Worm (Caenorhabditis elegans) whole organism, early embryonic: ENCODE measurements around the gene ZK177.9.
"Not testable (repeated sequence)": the region's sequence is repeated elsewhere in the genome, so short reads cannot be mapped to it uniquely, and the experiment has no call there.

Experiments
- B0310.2 ChIP-seq: sonication (generic microtip); optimal IDR thresholded peaks from 2 replicates; lab custom pipeline; 2016; ENCODE audit warnings: mild to moderate bottlenecking, missing genetic modification characterization, missing compliant biosample characterization
- F13C5.2 ChIP-seq: sonication (generic microtip); optimal IDR thresholded peaks from 2 replicates; lab custom pipeline; 2017; ENCODE audit warnings: mild to moderate bottlenecking, missing genetic modification characterization, inconsistent platforms, missing compliant biosample characterization
- aly-1 ChIP-seq: sonication (generic microtip); optimal IDR thresholded peaks from 2 replicates; lab custom pipeline; 2016; ENCODE audit warnings: missing genetic modification characterization, missing compliant biosample characterization
- ama-1 ChIP-seq: fragments of 150-350 bp; optimal IDR thresholded peaks from 2 replicates; lab custom pipeline; 2014
- ceh-13 ChIP-seq: fragments of 200-800 bp; sonication (Bioruptor generic); optimal IDR thresholded peaks from 2 replicates; lab custom pipeline; 2018; ENCODE audit warnings: mild to moderate bottlenecking, missing genetic modification characterization, missing compliant biosample characterization
- ceh-36 ChIP-seq: sonication (generic microtip); optimal IDR thresholded peaks from 2 replicates; lab custom pipeline; 2016; ENCODE audit warnings: missing genetic modification characterization, inconsistent platforms, missing compliant biosample characterization
- ets-7 ChIP-seq: sonication (generic microtip); optimal IDR thresholded peaks from 2 replicates; lab custom pipeline; 2016; ENCODE audit warnings: missing genotype, missing genetic modification characterization, missing compliant biosample characterization
- flt-1 ChIP-seq: fragments of 200-800 bp; sonication (Bioruptor generic); IDR thresholded peaks from 2 replicates; pipeline ENCODE4 v1.3.6; 2022; ENCODE audit warnings: missing genetic modification characterization, missing compliant biosample characterization
- hmbx-1 ChIP-seq: sonication (generic microtip); optimal IDR thresholded peaks from 2 replicates; lab custom pipeline; 2016; ENCODE audit warnings: mild to moderate bottlenecking, missing genetic modification characterization, missing compliant biosample characterization
- hmg-4 ChIP-seq: fragments of 200-800 bp; sonication (Bioruptor generic); optimal IDR thresholded peaks from 2 replicates; lab custom pipeline; 2018; ENCODE audit warnings: mild to moderate bottlenecking, missing genetic modification characterization, missing compliant biosample characterization
- hnd-1 ChIP-seq: sonication (generic microtip); optimal IDR thresholded peaks from 2 replicates; lab custom pipeline; 2016; ENCODE audit warnings: missing genetic modification characterization, missing compliant biosample characterization
- pes-1 ChIP-seq: fragments of 200-800 bp; sonication (Bioruptor generic); IDR thresholded peaks from 2 replicates; pipeline ENCODE4 v1.3.6; 2022; ENCODE audit warnings: missing genetic modification reagents, missing genetic modification characterization, missing compliant biosample characterization
- scrt-1 ChIP-seq: fragments of 200-800 bp; sonication (Bioruptor generic); IDR thresholded peaks from 2 replicates; pipeline ENCODE4 v1.3.6; 2022; ENCODE audit warnings: missing genetic modification characterization, missing compliant biosample characterization
- sea-1 ChIP-seq: fragments of 200-800 bp; sonication (Bioruptor generic); conservative IDR thresholded peaks from 2 replicates; pipeline ENCODE4 v1.3.6; 2022; ENCODE audit warnings: missing genetic modification characterization, missing compliant biosample characterization
- tbx-11 ChIP-seq: fragments of 200-800 bp; sonication (Bioruptor generic); IDR thresholded peaks from 2 replicates; pipeline ENCODE4 v1.3.6; 2022; ENCODE audit warnings: missing genetic modification characterization, missing compliant biosample characterization
- tbx-37 ChIP-seq: fragments of 200-800 bp; sonication (Bioruptor generic); conservative IDR thresholded peaks from 2 replicates; pipeline ENCODE4 v1.3.6; 2022; ENCODE audit warnings: missing genetic modification reagents, missing genetic modification characterization, missing compliant biosample characterization
- tra-4 ChIP-seq: sonication (generic microtip); optimal IDR thresholded peaks from 2 replicates; lab custom pipeline; 2017; ENCODE audit warnings: missing genetic modification characterization, missing compliant biosample characterization

The ZK177.9 gene

ce11 chrII:5543476-5544144 lies 26.1 kb upstream of the ZK177.9 start:
- peak; percentile 77 for TF ChIP-seq ets-7 (tag; lab: Kevin White, UChicago)
- peak; percentile 95 for TF ChIP-seq F13C5.2
- peak; percentile 78 for TF ChIP-seq scrt-1
- peak; percentile 30 for TF ChIP-seq ceh-13
- TF ChIP-seq pes-1: peak; percentile 78
- TF ChIP-seq tbx-37: peak; percentile 59
- peak; percentile 91 for TF ChIP-seq B0310.2 (tag; lab: Kevin White, UChicago)
- TF ChIP-seq aly-1: no peak
- peak; percentile 100 for TF ChIP-seq ama-1 (lab: Kevin White, UChicago)
- TF ChIP-seq hmg-4 (GFP tag; lab: Kevin White, UChicago): peak; percentile 90
- TF ChIP-seq sea-1 (GFP tag; lab: Robert Waterston, UW): peak; percentile 90
- peak; percentile 85 for TF ChIP-seq ceh-36 (tag; lab: Kevin White, UChicago)
- peak; percentile 60; the same call in 1 of the 2 replicates for TF ChIP-seq flt-1
- peak; percentile 83 for TF ChIP-seq hmbx-1 (tag; lab: Kevin White, UChicago)
- TF ChIP-seq hnd-1: peak; percentile 59
- TF ChIP-seq tbx-11 (GFP tag; lab: Robert Waterston, UW): peak; percentile 85
- TF ChIP-seq tra-4 (tag; lab: Kevin White, UChicago): peak; percentile 88

DNA sequence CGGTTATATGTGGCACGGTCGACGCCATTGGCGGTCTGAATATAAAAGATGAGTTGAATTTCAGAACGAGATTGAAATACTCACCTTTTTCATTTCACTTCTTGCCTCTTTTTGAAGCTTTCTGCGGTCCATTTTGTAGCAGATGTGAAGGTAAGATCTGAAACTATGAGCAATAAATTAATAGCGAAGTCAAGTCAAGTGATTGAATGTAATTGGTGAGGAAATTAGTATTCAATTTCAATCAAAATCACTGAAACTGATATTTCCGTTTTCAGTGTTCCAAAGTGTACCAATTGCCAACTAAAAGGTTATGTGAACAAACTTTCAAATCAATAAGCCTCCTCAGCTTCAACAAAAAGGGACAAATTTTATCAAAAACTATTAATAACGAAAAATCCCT lies 24.1 kb upstream of the ZK177.9 start, which contains the start of gene C17C3.24:
Gene C17C3.24 (minus strand): TSS at position 101 of the 400 bp plus-strand sequence.
- no peak for TF ChIP-seq tbx-37
- TF ChIP-seq flt-1: no peak
- TF ChIP-seq hmbx-1 (tag; lab: Kevin White, UChicago): no peak
- TF ChIP-seq ceh-36 (tag; lab: Kevin White, UChicago): no peak
- TF ChIP-seq ets-7 (tag; lab: Kevin White, UChicago): no peak
- no peak for TF ChIP-seq sea-1 (GFP tag; lab: Robert Waterston, UW)
- no peak for TF ChIP-seq tbx-11 (GFP tag; lab: Robert Waterston, UW)
- TF ChIP-seq pes-1: no peak
- TF ChIP-seq scrt-1: no peak
- no peak for TF ChIP-seq hmg-4 (GFP tag; lab: Kevin White, UChicago)
- no peak for TF ChIP-seq tra-4 (tag; lab: Kevin White, UChicago)
- no peak for TF ChIP-seq F13C5.2
- TF ChIP-seq B0310.2 (tag; lab: Kevin White, UChicago): no peak
- no peak for TF ChIP-seq ceh-13
- no peak for TF ChIP-seq hnd-1
- no peak for TF ChIP-seq aly-1
- no peak for TF ChIP-seq ama-1 (lab: Kevin White, UChicago)

ce11 chrII:5540113-5540512 lies 22.6 kb upstream of the ZK177.9 start, which contains the start of gene hlh-27:
hlh-27 (minus strand) TSS chrII:5540213.
- TF ChIP-seq B0310.2 (tag; lab: Kevin White, UChicago); pes-1; tra-4 (tag; lab: Kevin White, UChicago): not testable (repeated sequence)

DNA sequence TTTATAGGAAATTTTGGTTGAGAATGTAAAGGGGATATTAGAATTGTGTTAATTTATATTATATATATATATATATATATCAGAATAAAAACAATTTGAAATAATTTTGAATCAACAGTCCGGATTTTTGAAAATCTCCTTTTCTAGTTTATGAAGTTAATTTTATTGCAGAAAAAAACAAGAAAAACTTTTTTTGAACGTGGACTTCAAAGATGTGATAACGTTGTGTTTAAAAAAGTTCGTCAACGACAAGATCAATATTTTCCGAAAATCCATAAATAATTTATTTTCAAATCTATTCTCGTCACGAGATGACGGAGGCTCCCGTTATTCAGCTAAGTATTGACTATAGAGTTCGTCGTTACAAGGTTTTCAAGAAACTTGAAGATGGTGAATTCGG lies 20.0 kb upstream of the ZK177.9 start, which contains the start of gene C17C3.11:
Gene C17C3.11 (plus strand): TSS at position 301 of the 400 bp plus-strand sequence.
- TF ChIP-seq pes-1: no peak
- TF ChIP-seq flt-1: no peak
- TF ChIP-seq hnd-1: no peak

DNA sequence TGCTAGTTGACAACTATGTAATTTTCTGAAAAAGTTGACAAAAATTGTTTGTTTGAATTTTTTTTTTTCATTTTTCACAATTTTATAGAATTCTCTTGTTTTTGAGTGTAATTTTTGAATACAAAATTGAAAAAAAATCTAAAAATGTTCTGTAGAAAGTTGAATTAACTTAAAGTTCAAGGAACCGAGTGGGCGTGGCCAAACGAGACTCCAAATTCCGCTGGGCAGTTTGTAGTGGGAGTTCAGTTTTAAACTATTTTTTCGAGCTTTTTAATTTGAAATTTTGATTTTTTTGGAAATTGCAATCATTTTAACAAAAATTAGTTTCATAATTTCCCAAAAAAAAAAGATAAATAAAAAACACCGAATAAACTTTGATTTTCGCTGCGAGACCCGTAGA lies 19.5 kb upstream of the ZK177.9 start:
- TF ChIP-seq aly-1 (no peak), ets-7 (tag; lab: Kevin White, UChicago) (no peak), hnd-1 (no peak), ceh-13 (no peak), hmbx-1 (tag; lab: Kevin White, UChicago) (no peak), scrt-1 (no peak), tbx-37 (no peak), flt-1 (no peak)

- TF ChIP-seq aly-1; tbx-11 (GFP tag; lab: Robert Waterston, UW); flt-1: not testable (repeated sequence)
Observed at ce11 chrII:5534939-5535338, 17.4 kb upstream of the ZK177.9 start, which contains the start of gene hlh-25. hlh-25 (plus strand) TSS chrII:5535239.

- TF ChIP-seq sea-1 (GFP tag; lab: Robert Waterston, UW): no peak
- TF ChIP-seq tbx-37: no peak
- TF ChIP-seq aly-1: no peak
- TF ChIP-seq ets-7 (tag; lab: Kevin White, UChicago): no peak
- no peak for TF ChIP-seq flt-1
- no peak for TF ChIP-seq tbx-11 (GFP tag; lab: Robert Waterston, UW)
- no peak for TF ChIP-seq ama-1 (lab: Kevin White, UChicago)
- TF ChIP-seq B0310.2 (tag; lab: Kevin White, UChicago): no peak
- TF ChIP-seq ceh-36 (tag; lab: Kevin White, UChicago): no peak
- TF ChIP-seq pes-1: no peak
- TF ChIP-seq F13C5.2: no peak
- TF ChIP-seq hmg-4 (GFP tag; lab: Kevin White, UChicago): no peak
- no peak for TF ChIP-seq hmbx-1 (tag; lab: Kevin White, UChicago)
- TF ChIP-seq tra-4 (tag; lab: Kevin White, UChicago): no peak
- TF ChIP-seq scrt-1: no peak
- TF ChIP-seq ceh-13: no peak
- no peak for TF ChIP-seq hnd-1
Observed at ce11 chrII:5533642-5534041, 16.1 kb upstream of the ZK177.9 start, which contains the start of gene hlh-26. hlh-26 (minus strand) TSS chrII:5533742.

DNA sequence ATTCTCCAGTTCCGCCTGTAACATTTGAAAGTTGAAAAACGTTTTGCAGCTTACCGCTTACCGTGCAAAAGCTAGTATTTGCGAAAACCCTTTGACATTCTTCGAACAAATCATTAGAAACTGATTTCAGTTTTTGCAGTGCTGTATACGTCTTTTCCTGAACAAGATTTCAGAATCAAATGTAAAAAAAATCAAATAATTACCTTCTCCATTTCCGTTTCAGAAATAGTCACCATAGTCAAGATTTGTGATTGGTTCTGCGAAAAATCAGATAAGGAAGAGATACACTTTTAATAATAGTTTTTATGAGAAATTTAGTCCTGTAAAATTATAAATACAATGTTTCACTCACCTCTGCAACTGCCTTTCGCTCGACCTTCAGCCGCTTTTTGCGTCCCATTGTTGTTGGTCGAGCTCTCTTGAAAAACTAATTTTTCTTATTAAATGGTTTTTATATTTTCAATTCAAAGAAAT lies 14.3 kb upstream of the ZK177.9 start, which contains the start of gene C17C3.9:
Gene C17C3.9 (minus strand): TSS at position 424 of the 474 bp plus-strand sequence.
- TF ChIP-seq pes-1 (no peak), F13C5.2 (no peak), tbx-11 (GFP tag; lab: Robert Waterston, UW) (no peak), hnd-1 (no peak), tbx-37 (no peak), scrt-1 (no peak), ceh-13 (no peak), ets-7 (tag; lab: Kevin White, UChicago) (no peak), sea-1 (GFP tag; lab: Robert Waterston, UW) (no peak), hmg-4 (GFP tag; lab: Kevin White, UChicago) (no peak)
